Worm (Caenorhabditis elegans) whole organism, early embryonic: Measurements from ENCODE around the gene ZK84.2.
"Not testable (repeated sequence)": the region's sequence is repeated elsewhere in the genome, so short reads cannot be mapped to it uniquely, and the experiment has no call there.

Experiments used
- B0310.2 ChIP-seq: sonication (generic microtip); optimal IDR thresholded peaks from 2 replicates; lab custom pipeline; 2016; ENCODE audit warnings: mild to moderate bottlenecking, missing genetic modification characterization, missing compliant biosample characterization
- F13C5.2 ChIP-seq: sonication (generic microtip); optimal IDR thresholded peaks from 2 replicates; lab custom pipeline; 2017; ENCODE audit warnings: mild to moderate bottlenecking, missing genetic modification characterization, inconsistent platforms, missing compliant biosample characterization
- aly-1 ChIP-seq: sonication (generic microtip); optimal IDR thresholded peaks from 2 replicates; lab custom pipeline; 2016; ENCODE audit warnings: missing genetic modification characterization, missing compliant biosample characterization
- ama-1 ChIP-seq: fragments of 150-350 bp; optimal IDR thresholded peaks from 2 replicates; lab custom pipeline; 2014
- ceh-13 ChIP-seq: fragments of 200-800 bp; sonication (Bioruptor generic); optimal IDR thresholded peaks from 2 replicates; lab custom pipeline; 2018; ENCODE audit warnings: mild to moderate bottlenecking, missing genetic modification characterization, missing compliant biosample characterization
- ceh-36 ChIP-seq: sonication (generic microtip); optimal IDR thresholded peaks from 2 replicates; lab custom pipeline; 2016; ENCODE audit warnings: missing genetic modification characterization, inconsistent platforms, missing compliant biosample characterization
- ets-7 ChIP-seq: sonication (generic microtip); optimal IDR thresholded peaks from 2 replicates; lab custom pipeline; 2016; ENCODE audit warnings: missing genotype, missing genetic modification characterization, missing compliant biosample characterization
- flt-1 ChIP-seq: fragments of 200-800 bp; sonication (Bioruptor generic); IDR thresholded peaks from 2 replicates; pipeline ENCODE4 v1.3.6; 2022; ENCODE audit warnings: missing genetic modification characterization, missing compliant biosample characterization
- hmbx-1 ChIP-seq: sonication (generic microtip); optimal IDR thresholded peaks from 2 replicates; lab custom pipeline; 2016; ENCODE audit warnings: mild to moderate bottlenecking, missing genetic modification characterization, missing compliant biosample characterization
- hmg-4 ChIP-seq: fragments of 200-800 bp; sonication (Bioruptor generic); optimal IDR thresholded peaks from 2 replicates; lab custom pipeline; 2018; ENCODE audit warnings: mild to moderate bottlenecking, missing genetic modification characterization, missing compliant biosample characterization
- hnd-1 ChIP-seq: sonication (generic microtip); optimal IDR thresholded peaks from 2 replicates; lab custom pipeline; 2016; ENCODE audit warnings: missing genetic modification characterization, missing compliant biosample characterization
- pes-1 ChIP-seq: fragments of 200-800 bp; sonication (Bioruptor generic); IDR thresholded peaks from 2 replicates; pipeline ENCODE4 v1.3.6; 2022; ENCODE audit warnings: missing genetic modification reagents, missing genetic modification characterization, missing compliant biosample characterization
- scrt-1 ChIP-seq: fragments of 200-800 bp; sonication (Bioruptor generic); IDR thresholded peaks from 2 replicates; pipeline ENCODE4 v1.3.6; 2022; ENCODE audit warnings: missing genetic modification characterization, missing compliant biosample characterization
- sea-1 ChIP-seq: fragments of 200-800 bp; sonication (Bioruptor generic); conservative IDR thresholded peaks from 2 replicates; pipeline ENCODE4 v1.3.6; 2022; ENCODE audit warnings: missing genetic modification characterization, missing compliant biosample characterization
- tbx-11 ChIP-seq: fragments of 200-800 bp; sonication (Bioruptor generic); IDR thresholded peaks from 2 replicates; pipeline ENCODE4 v1.3.6; 2022; ENCODE audit warnings: missing genetic modification characterization, missing compliant biosample characterization
- tbx-37 ChIP-seq: fragments of 200-800 bp; sonication (Bioruptor generic); conservative IDR thresholded peaks from 2 replicates; pipeline ENCODE4 v1.3.6; 2022; ENCODE audit warnings: missing genetic modification reagents, missing genetic modification characterization, missing compliant biosample characterization
- tra-4 ChIP-seq: sonication (generic microtip); optimal IDR thresholded peaks from 2 replicates; lab custom pipeline; 2017; ENCODE audit warnings: missing genetic modification characterization, missing compliant biosample characterization

ZK84.2 gene

ce11 chrII:5996066-5996465 lies 18.1 kb upstream of the ZK84.2 start, which contains the start of gene ins-4:
ins-4 (plus strand) TSS chrII:5996366.
- TF ChIP-seq ceh-36 (tag; lab: Kevin White, UChicago) (no peak), ets-7 (tag; lab: Kevin White, UChicago) (no peak), ceh-13 (GFP tag; lab: Kevin White, UChicago) (no peak), tbx-11 (GFP tag; lab: Robert Waterston, UW) (no peak), B0310.2 (tag; lab: Kevin White, UChicago) (no peak), F13C5.2 (no peak), ama-1 (lab: Kevin White, UChicago) (no peak), aly-1 (tag; lab: Kevin White, UChicago) (no peak), sea-1 (GFP tag; lab: Robert Waterston, UW) (no peak), hnd-1 (tag; lab: Kevin White, UChicago) (no peak), tra-4 (tag; lab: Kevin White, UChicago) (no peak), hmbx-1 (tag; lab: Kevin White, UChicago) (no peak), pes-1 (GFP tag; lab: Robert Waterston, UW) (no peak), scrt-1 (GFP tag; lab: Robert Waterston, UW) (no peak), tbx-37 (GFP tag; lab: Robert Waterston, UW) (no peak)

ce11 chrII:5997257-5997656 lies 16.9 kb upstream of the ZK84.2 start, which contains the start of gene ins-5:
ins-5 (plus strand) TSS chrII:5997557.
- TF ChIP-seq sea-1 (GFP tag; lab: Robert Waterston, UW): no peak
- no peak for TF ChIP-seq scrt-1 (GFP tag; lab: Robert Waterston, UW)
- no peak for TF ChIP-seq pes-1 (GFP tag; lab: Robert Waterston, UW)
- no peak for TF ChIP-seq hmbx-1 (tag; lab: Kevin White, UChicago)
- no peak for TF ChIP-seq ama-1 (lab: Kevin White, UChicago)
- no peak for TF ChIP-seq hnd-1 (tag; lab: Kevin White, UChicago)
- no peak for TF ChIP-seq ceh-13 (GFP tag; lab: Kevin White, UChicago)

ce11 chrII:6000136-6000535 lies 14.0 kb upstream of the ZK84.2 start, which contains the start of gene ins-6:
ins-6 (plus strand) TSS chrII:6000436.
- TF ChIP-seq sea-1 (GFP tag; lab: Robert Waterston, UW) (no peak), hnd-1 (tag; lab: Kevin White, UChicago) (no peak), ceh-36 (tag; lab: Kevin White, UChicago) (no peak), hmg-4 (no peak), ets-7 (tag; lab: Kevin White, UChicago) (no peak), tra-4 (tag; lab: Kevin White, UChicago) (no peak), tbx-37 (GFP tag; lab: Robert Waterston, UW) (no peak), B0310.2 (tag; lab: Kevin White, UChicago) (no peak), hmbx-1 (tag; lab: Kevin White, UChicago) (no peak), ama-1 (lab: Kevin White, UChicago) (no peak), pes-1 (GFP tag; lab: Robert Waterston, UW) (no peak), tbx-11 (GFP tag; lab: Robert Waterston, UW) (no peak), aly-1 (tag; lab: Kevin White, UChicago) (no peak), flt-1 (no peak)

- no peak for TF ChIP-seq scrt-1 (GFP tag; lab: Robert Waterston, UW)
- TF ChIP-seq ets-7 (tag; lab: Kevin White, UChicago): no peak
- no peak for TF ChIP-seq ama-1 (lab: Kevin White, UChicago)
- TF ChIP-seq ceh-13 (GFP tag; lab: Kevin White, UChicago): no peak
- no peak for TF ChIP-seq sea-1 (GFP tag; lab: Robert Waterston, UW)
- TF ChIP-seq pes-1 (GFP tag; lab: Robert Waterston, UW): no peak
- TF ChIP-seq B0310.2 (tag; lab: Kevin White, UChicago): no peak
- no peak for TF ChIP-seq hmbx-1 (tag; lab: Kevin White, UChicago)
- TF ChIP-seq tbx-11 (GFP tag; lab: Robert Waterston, UW): no peak
- TF ChIP-seq flt-1: no peak
- no peak for TF ChIP-seq tbx-37 (GFP tag; lab: Robert Waterston, UW)
- no peak for TF ChIP-seq hnd-1 (tag; lab: Kevin White, UChicago)
- TF ChIP-seq hmg-4: no peak
- TF ChIP-seq ceh-36 (tag; lab: Kevin White, UChicago): no peak
- TF ChIP-seq tra-4 (tag; lab: Kevin White, UChicago): no peak
- no peak for TF ChIP-seq aly-1 (tag; lab: Kevin White, UChicago)
Measured at ce11 chrII:6001004-6001403, 13.2 kb upstream of the ZK84.2 start.

- not testable (repeated sequence) for TF ChIP-seq ceh-13 (GFP tag; lab: Kevin White, UChicago); ceh-36 (tag; lab: Kevin White, UChicago); B0310.2 (tag; lab: Kevin White, UChicago)
Measured at ce11 chrII:6008887-6009286, 5.3 kb upstream of the ZK84.2 start, which contains the start of gene ZK84.4. ZK84.4 (minus strand) TSS chrII:6008987.

ce11 chrII:6010544-6010943 lies 3.6 kb upstream of the ZK84.2 start, which contains the start of gene ins-20:
ins-20 (plus strand) TSS chrII:6010844.
- TF ChIP-seq ceh-36 (tag; lab: Kevin White, UChicago) (no peak), ama-1 (lab: Kevin White, UChicago) (no peak), ceh-13 (GFP tag; lab: Kevin White, UChicago) (no peak), tra-4 (tag; lab: Kevin White, UChicago) (no peak), sea-1 (GFP tag; lab: Robert Waterston, UW) (no peak), hmg-4 (no peak), pes-1 (GFP tag; lab: Robert Waterston, UW) (no peak)

- no peak for TF ChIP-seq flt-1
- TF ChIP-seq ceh-13 (GFP tag; lab: Kevin White, UChicago): no peak
- TF ChIP-seq hmg-4: no peak
- no peak for TF ChIP-seq pes-1 (GFP tag; lab: Robert Waterston, UW)
- TF ChIP-seq aly-1 (tag; lab: Kevin White, UChicago): no peak
- no peak for TF ChIP-seq tbx-37 (GFP tag; lab: Robert Waterston, UW)
- TF ChIP-seq tra-4 (tag; lab: Kevin White, UChicago): no peak
- no peak for TF ChIP-seq tbx-11 (GFP tag; lab: Robert Waterston, UW)
- TF ChIP-seq sea-1 (GFP tag; lab: Robert Waterston, UW): no peak
Measured at ce11 chrII:6016410-6016809, 2.3 kb downstream of the ZK84.2 start, which contains the start of gene ZK84.5. ZK84.5 (minus strand) TSS chrII:6016510.
